Worm (Caenorhabditis elegans): ENCODE results near the gene C31H2.14.

- no peak for TF ChIP-seq B0035.1 (tag; optimal IDR thresholded peaks at IDR 0.05)
- no peak for TF ChIP-seq ceh-91 (GFP tag; IDR thresholded peaks at IDR 0.05)
- TF ChIP-seq ceh-27 (GFP tag; optimal IDR thresholded peaks at IDR 0.05), result no peak
- TF ChIP-seq lir-1 (GFP tag; conservative IDR thresholded peaks at IDR 0.05), result no peak
- no peak for TF ChIP-seq F37B4.10 (GFP tag; IDR thresholded peaks at IDR 0.05)
- TF ChIP-seq F49E8.2 (tag; optimal IDR thresholded peaks at IDR 0.05; ENCODE audit: insufficient read depth), result no peak
- no peak for TF ChIP-seq egrh-3 (GFP tag; IDR thresholded peaks at IDR 0.05)
These were observed 27.8 kb upstream of the C31H2.14 start for ce11 chrX:5120196-5120595.

All from whole organism, young adult.